Worm (Caenorhabditis elegans): ENCODE measurements around the gene Y6E2A.5.

Gene Y6E2A.5

ce11 chrV:15689952-15690351 lies 28.5 kb downstream of the Y6E2A.5 start, which contains the start of gene nhr-268:
Gene nhr-268 (plus strand): TSS chrV:15690252.
- TF ChIP-seq zip-4 (GFP tag; optimal IDR thresholded peaks at IDR 0.05) (no peak), tbx-2 (tag; optimal IDR thresholded peaks at IDR 0.05) (no peak), mdl-1 (tag; optimal IDR thresholded peaks at IDR 0.05) (no peak), ztf-4 (tag; optimal IDR thresholded peaks at IDR 0.05) (no peak), lin-15B (tag; optimal IDR thresholded peaks at IDR 0.05) (no peak), mep-1 (tag; optimal IDR thresholded peaks at IDR 0.05) (no peak), xbp-1 (tag; optimal IDR thresholded peaks at IDR 0.05) (no peak), vab-15 (tag; optimal IDR thresholded peaks at IDR 0.05) (no peak), elt-2 (tag; optimal IDR thresholded peaks at IDR 0.05) (no peak), pag-3 (tag; optimal IDR thresholded peaks at IDR 0.05; ENCODE audit: borderline replicate concordance, insufficient read depth) (no peak), nhr-12 (tag; optimal IDR thresholded peaks at IDR 0.05) (no peak), unc-30 (tag; optimal IDR thresholded peaks at IDR 0.05) (no peak), ceh-63 (GFP tag; optimal IDR thresholded peaks at IDR 0.05) (no peak), aly-2 (tag; optimal IDR thresholded peaks at IDR 0.05) (no peak), hpl-2 (GFP tag; optimal IDR thresholded peaks at IDR 0.05) (no peak), blmp-1 (tag; optimal IDR thresholded peaks at IDR 0.05) (no peak)

- TF ChIP-seq nhr-84 (tag; optimal IDR thresholded peaks at IDR 0.05), result no peak
- no peak for TF ChIP-seq mep-1 (tag; optimal IDR thresholded peaks at IDR 0.05)
- TF ChIP-seq snu-23 (GFP tag; optimal IDR thresholded peaks at IDR 0.05), result no peak
- TF ChIP-seq lir-3 (tag; optimal IDR thresholded peaks at IDR 0.05; ENCODE audit: poor library complexity), result no peak
- TF ChIP-seq aly-2 (tag; optimal IDR thresholded peaks at IDR 0.05), result no peak
- TF ChIP-seq ets-5 (GFP tag; IDR thresholded peaks at IDR 0.05), result no peak
Measured at ce11 chrV:15687660-15688059, 30.8 kb downstream of the Y6E2A.5 start, which contains the start of gene nhr-197. Gene nhr-197 (plus strand): TSS chrV:15687960.

ce11 chrV:15685599-15685998 lies 32.9 kb downstream of the Y6E2A.5 start, which contains the start of gene nhr-196:
Gene nhr-196 (plus strand): TSS chrV:15685716.
- no peak for TF ChIP-seq lsy-2 (tag; optimal IDR thresholded peaks at IDR 0.05)
- TF ChIP-seq nhr-84 (tag; optimal IDR thresholded peaks at IDR 0.05), result no peak
- TF ChIP-seq nhr-71 (tag; optimal IDR thresholded peaks at IDR 0.05), result peak; percentile 17
- TF ChIP-seq mdl-1 (tag; optimal IDR thresholded peaks at IDR 0.05), result no peak
- no peak for TF ChIP-seq egl-13 (tag; optimal IDR thresholded peaks at IDR 0.05)
- TF ChIP-seq alr-1 (tag; optimal IDR thresholded peaks at IDR 0.05; ENCODE audit: borderline replicate concordance), result no peak
- TF ChIP-seq C16A3.4 (tag; optimal IDR thresholded peaks at IDR 0.05), result no peak
- TF ChIP-seq unc-98 (GFP tag; IDR thresholded peaks at IDR 0.05), result no peak
- no peak for TF ChIP-seq nhr-237 (tag; optimal IDR thresholded peaks at IDR 0.05)
- TF ChIP-seq ztf-4 (tag; optimal IDR thresholded peaks at IDR 0.05), result no peak
- TF ChIP-seq mef-2 (tag; optimal IDR thresholded peaks at IDR 0.05), result no peak
- TF ChIP-seq ceh-90 (tag; optimal IDR thresholded peaks at IDR 0.05), result no peak
- no peak for TF ChIP-seq snpc-4 (tag; optimal IDR thresholded peaks at IDR 0.05)
- TF ChIP-seq F16B12.6 (tag; optimal IDR thresholded peaks at IDR 0.05), result no peak
- no peak for TF ChIP-seq C04F5.9 (tag; optimal IDR thresholded peaks at IDR 0.05)
- TF ChIP-seq fkh-10 (GFP tag; optimal IDR thresholded peaks at IDR 0.05), result no peak
- TF ChIP-seq rnt-1 (tag; optimal IDR thresholded peaks at IDR 0.05), result no peak
- TF ChIP-seq egl-27 (tag; optimal IDR thresholded peaks at IDR 0.05), result no peak
- no peak for TF ChIP-seq unc-130 (tag; optimal IDR thresholded peaks at IDR 0.05)
- peak; percentile 80 for TF ChIP-seq pax-3 (tag; optimal IDR thresholded peaks at IDR 0.05)
- TF ChIP-seq ama-1 (optimal IDR thresholded peaks at IDR 0.05), result no peak
- no peak for TF ChIP-seq vab-15 (tag; optimal IDR thresholded peaks at IDR 0.05)
- no peak for TF ChIP-seq nhr-11 (tag; optimal IDR thresholded peaks at IDR 0.05)
- no peak for TF ChIP-seq hpl-2 (GFP tag; optimal IDR thresholded peaks at IDR 0.05)
- no peak for TF ChIP-seq nhr-19 (GFP tag; conservative IDR thresholded peaks at IDR 0.05)
- peak; percentile 98 for TF ChIP-seq dsc-1 (tag; optimal IDR thresholded peaks at IDR 0.05)
- no peak for TF ChIP-seq tbx-2 (tag; optimal IDR thresholded peaks at IDR 0.05)
- TF ChIP-seq efl-1 (optimal IDR thresholded peaks at IDR 0.05), result no peak
- TF ChIP-seq efl-1 (GFP tag; optimal IDR thresholded peaks at IDR 0.05 in 1 of 2), result no peak
- no peak for TF ChIP-seq unc-30 (tag; optimal IDR thresholded peaks at IDR 0.05)
- no peak for TF ChIP-seq jun-1 (tag; optimal IDR thresholded peaks at IDR 0.05)
- TF ChIP-seq blmp-1 (tag; optimal IDR thresholded peaks at IDR 0.05), result no peak
- TF ChIP-seq lin-35 (GFP tag; optimal IDR thresholded peaks at IDR 0.05), result no peak
- TF ChIP-seq hlh-4 (tag; optimal IDR thresholded peaks at IDR 0.05), result no peak
- TF ChIP-seq sox-4 (tag; optimal IDR thresholded peaks at IDR 0.05), result peak; percentile 58
- TF ChIP-seq skn-1 (tag; optimal IDR thresholded peaks at IDR 0.05), result no peak
- no peak for TF ChIP-seq ceh-82 (tag; optimal IDR thresholded peaks at IDR 0.05)
- TF ChIP-seq dpl-1 (GFP tag; optimal IDR thresholded peaks at IDR 0.05), result no peak
